Fruit fly (Drosophila melanogaster) whole organism, wandering third instar larva: Measurements from ENCODE around the gene alpha-Est7.

Source experiments
- Hnf4 ChIP-seq: fragments of 200-800 bp; sonication (Bioruptor generic); optimal IDR thresholded peaks from 2 replicates; lab custom pipeline; 2016; ENCODE audit warnings: missing biosample characterization, mild to moderate bottlenecking, missing genetic modification characterization
- dsf ChIP-seq: sonication (Bioruptor generic); optimal IDR thresholded peaks from 2 replicates; lab custom pipeline; 2016; ENCODE audit warnings: missing biosample characterization, missing genetic modification characterization, borderline replicate concordance
- usp ChIP-seq: fragments of >200 bp; optimal IDR thresholded peaks from 2 replicates; lab custom pipeline; 2017; ENCODE audit warnings: missing biosample characterization, missing genetic modification characterization

DNA sequence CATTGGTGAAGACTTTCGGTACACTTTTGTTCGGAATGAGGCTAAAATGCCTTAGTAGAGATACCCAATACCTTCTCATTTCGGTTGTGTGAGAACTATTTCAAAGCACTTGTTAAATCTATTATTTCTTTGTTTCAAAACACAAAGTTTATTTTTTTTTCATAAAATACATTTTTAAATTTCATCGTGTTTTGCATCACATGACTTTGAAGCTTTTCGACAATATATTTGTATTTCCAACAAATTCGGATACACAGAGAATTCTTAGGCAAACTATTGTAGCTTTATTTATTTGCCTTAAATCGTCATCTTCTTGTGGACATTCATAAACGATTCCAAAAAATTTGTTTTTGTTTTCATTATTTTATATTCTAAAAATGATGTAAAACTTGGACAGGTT is 29.8 kb downstream of the alpha-Est7 start, which contains the start of gene alpha-Est10:
- TF ChIP-seq usp (GFP tag; lab: Kevin White, UChicago) (no peak), Hnf4 (GFP tag; lab: Kevin White, UChicago) (no peak), dsf (no peak)
